Worm (Caenorhabditis elegans) whole organism, late embryonic: ENCODE data around the gene E01G4.5.
A peak's percentile ranks its signal among the peaks of the same experiment; 100 is the strongest.

Source experiments
- C08G9.2 ChIP-seq: sonication (generic microtip); optimal IDR thresholded peaks from 2 replicates; lab custom pipeline; 2016; ENCODE audit warnings: mild to moderate bottlenecking, missing genetic modification characterization, moderate library complexity, missing compliant biosample characterization
- F13H6.1 ChIP-seq: sonication (generic microtip); optimal IDR thresholded peaks from 2 replicates; lab custom pipeline; 2016; ENCODE audit warnings: missing genetic modification characterization, missing compliant biosample characterization
- K02D7.2 ChIP-seq: sonication (generic microtip); optimal IDR thresholded peaks from 2 replicates; lab custom pipeline; 2017; ENCODE audit warnings: mild to moderate bottlenecking, missing genetic modification characterization, missing compliant biosample characterization
- K09A11.1 ChIP-seq: sonication (generic microtip); optimal IDR thresholded peaks from 2 replicates; lab custom pipeline; 2017; ENCODE audit warnings: antibody characterized with exemption, mild to moderate bottlenecking, missing genetic modification characterization, missing compliant biosample characterization; ENCODE audit not compliant: insufficient read depth
- ama-1 ChIP-seq: fragments of 150-350 bp; optimal IDR thresholded peaks from 2 replicates; lab custom pipeline; 2014
- ceh-18 ChIP-seq: sonication (generic microtip); optimal IDR thresholded peaks from 2 replicates; lab custom pipeline; 2016; ENCODE audit warnings: missing genetic modification characterization, missing compliant biosample characterization
- ceh-19 ChIP-seq: fragments of 200-800 bp; sonication (Bioruptor generic); optimal IDR thresholded peaks from 2 replicates; lab custom pipeline; 2018; ENCODE audit warnings: mild to moderate bottlenecking, missing genetic modification characterization, missing compliant biosample characterization
- ceh-2 ChIP-seq: sonication (generic microtip); optimal IDR thresholded peaks from 2 replicates; lab custom pipeline; 2016; ENCODE audit warnings: missing genotype, missing genetic modification characterization, missing compliant biosample characterization
- ceh-22 ChIP-seq: sonication (generic microtip); optimal IDR thresholded peaks from 2 replicates; lab custom pipeline; 2017; ENCODE audit warnings: missing biosample characterization, missing genetic modification characterization
- ceh-45 ChIP-seq: fragments of 200-800 bp; sonication (Bioruptor generic); IDR thresholded peaks from 2 replicates; pipeline ENCODE4 v1.3.6; 2022; ENCODE audit warnings: missing genetic modification reagents, missing genetic modification characterization, missing compliant biosample characterization
- ceh-48 ChIP-seq: sonication (generic microtip); optimal IDR thresholded peaks from 2 replicates; lab custom pipeline; 2016; ENCODE audit warnings: missing genetic modification characterization, inconsistent platforms, missing compliant biosample characterization
- dmd-4 ChIP-seq: sonication (generic microtip); optimal IDR thresholded peaks from 2 replicates; lab custom pipeline; 2016; ENCODE audit warnings: borderline replicate concordance, missing genetic modification characterization, missing compliant biosample characterization
- dve-1 ChIP-seq: sonication (generic microtip); optimal IDR thresholded peaks from 2 replicates; lab custom pipeline; 2017; ENCODE audit warnings: antibody characterized with exemption, mild to moderate bottlenecking, missing genetic modification characterization, missing compliant biosample characterization
- elt-2 ChIP-seq: sonication (generic microtip); optimal IDR thresholded peaks from 2 replicates; lab custom pipeline; 2016; ENCODE audit warnings: missing genetic modification reagents, missing genetic modification characterization, missing compliant biosample characterization
- ets-4 ChIP-seq: sonication (generic microtip); optimal IDR thresholded peaks from 2 replicates; lab custom pipeline; 2016; ENCODE audit warnings: missing genetic modification characterization, missing compliant biosample characterization
- fax-1 ChIP-seq: sonication (generic microtip); optimal IDR thresholded peaks from 2 replicates; lab custom pipeline; 2016; ENCODE audit warnings: missing genotype, missing genetic modification characterization, missing compliant biosample characterization
- fkh-10 ChIP-seq: fragments of 150-350 bp; optimal IDR thresholded peaks from 2 replicates; lab custom pipeline; 2014; ENCODE audit warnings: missing biosample characterization, missing genetic modification reagents, missing genetic modification characterization
- fkh-6 ChIP-seq: sonication (generic microtip); optimal IDR thresholded peaks from 2 replicates; lab custom pipeline; 2016; ENCODE audit warnings: missing genetic modification characterization, missing compliant biosample characterization
- gmeb-2 ChIP-seq: sonication (generic microtip); optimal IDR thresholded peaks from 2 replicates; lab custom pipeline; 2016; ENCODE audit warnings: missing genetic modification characterization, inconsistent platforms, missing compliant biosample characterization
- hlh-13 ChIP-seq: fragments of 200-800 bp; sonication (Bioruptor generic); optimal IDR thresholded peaks from 2 replicates; lab custom pipeline; 2018; ENCODE audit warnings: mild to moderate bottlenecking, missing genetic modification characterization, missing compliant biosample characterization
- hlh-15 ChIP-seq: sonication (generic microtip); optimal IDR thresholded peaks from 2 replicates; lab custom pipeline; 2016; ENCODE audit warnings: missing genetic modification characterization, missing compliant biosample characterization
- hlh-6 ChIP-seq: sonication (generic microtip); optimal IDR thresholded peaks from 2 replicates; lab custom pipeline; 2016; ENCODE audit warnings: missing genotype, missing genetic modification characterization, missing compliant biosample characterization
- hlh-8 ChIP-seq: sonication (generic microtip); optimal IDR thresholded peaks from 2 replicates; lab custom pipeline; 2016; ENCODE audit warnings: missing genotype, missing genetic modification characterization, missing compliant biosample characterization
- lim-6 ChIP-seq: sonication (generic microtip); optimal IDR thresholded peaks from 2 replicates; lab custom pipeline; 2016; ENCODE audit warnings: missing genetic modification characterization, missing compliant biosample characterization
- lin-11 ChIP-seq: fragments of 200-800 bp; sonication (Bioruptor generic); optimal IDR thresholded peaks from 2 replicates; lab custom pipeline; 2018; ENCODE audit warnings: mild to moderate bottlenecking, missing genetic modification characterization, missing compliant biosample characterization
- nfya-1 ChIP-seq: sonication (generic microtip); optimal IDR thresholded peaks from 2 replicates; lab custom pipeline; 2017; ENCODE audit warnings: missing genetic modification characterization, mild to moderate bottlenecking, missing compliant biosample characterization, antibody characterized with exemption, moderate library complexity
- odd-2 ChIP-seq: sonication (generic microtip); optimal IDR thresholded peaks from 2 replicates; lab custom pipeline; 2017; ENCODE audit warnings: antibody characterized with exemption, mild to moderate bottlenecking, missing genetic modification characterization, missing compliant biosample characterization
- pha-4 ChIP-seq: fragments of 150-350 bp; optimal IDR thresholded peaks from 2 replicates; lab custom pipeline; 2018; ENCODE audit warnings: missing biosample characterization, missing genetic modification reagents, missing genetic modification characterization
- pros-1 ChIP-seq: fragments of 150-350 bp; optimal IDR thresholded peaks from 2 replicates; lab custom pipeline; 2014; ENCODE audit warnings: missing biosample characterization, missing genetic modification reagents, missing genetic modification characterization
- ref-2 ChIP-seq: sonication (generic microtip); optimal IDR thresholded peaks from 2 replicates; lab custom pipeline; 2016; ENCODE audit warnings: missing genetic modification characterization, missing compliant biosample characterization
- sdc-2 ChIP-seq: sonication (generic microtip); optimal IDR thresholded peaks from 2 replicates; lab custom pipeline; 2016; ENCODE audit warnings: missing genotype, missing genetic modification characterization, missing compliant biosample characterization
- sox-4 ChIP-seq: sonication (generic microtip); optimal IDR thresholded peaks from 2 replicates; lab custom pipeline; 2017; ENCODE audit warnings: mild to moderate bottlenecking, missing genetic modification characterization, inconsistent platforms, missing compliant biosample characterization
- tbx-2 ChIP-seq: sonication (generic microtip); optimal IDR thresholded peaks from 2 replicates; lab custom pipeline; 2016; ENCODE audit warnings: missing genetic modification characterization, missing compliant biosample characterization
- unc-3 ChIP-seq, 2 experiments: fragments of 200-800 bp in 1 of 2; sonication (Bioruptor generic) in 1 of 2; sonication (generic microtip) in 1 of 2; conservative IDR thresholded peaks in 1 of 2; optimal IDR thresholded peaks in 1 of 2; 2 replicates each; pipeline versions ENCODE4 v1.3.6 to Lab custom; 2016 to 2022; ENCODE audit warnings: missing compliant biosample characterization in 2 of 2, missing genetic modification characterization in 2 of 2, missing genetic modification reagents in 1 of 2
- unc-42 ChIP-seq: sonication (generic microtip); optimal IDR thresholded peaks from 2 replicates; lab custom pipeline; 2016; ENCODE audit warnings: missing genotype, missing genetic modification characterization, missing compliant biosample characterization
- unc-55 ChIP-seq: sonication (generic microtip); optimal IDR thresholded peaks from 2 replicates; lab custom pipeline; 2017; ENCODE audit warnings: missing biosample characterization, missing genetic modification reagents, missing genetic modification characterization
- unc-86 ChIP-seq: sonication (generic microtip); optimal IDR thresholded peaks from 2 replicates; lab custom pipeline; 2016; ENCODE audit warnings: missing genetic modification characterization, missing compliant biosample characterization
- ztf-16 ChIP-seq: sonication (generic microtip); optimal IDR thresholded peaks from 2 replicates; lab custom pipeline; 2017; ENCODE audit warnings: missing genetic modification characterization, missing compliant biosample characterization

The E01G4.5 gene

DNA sequence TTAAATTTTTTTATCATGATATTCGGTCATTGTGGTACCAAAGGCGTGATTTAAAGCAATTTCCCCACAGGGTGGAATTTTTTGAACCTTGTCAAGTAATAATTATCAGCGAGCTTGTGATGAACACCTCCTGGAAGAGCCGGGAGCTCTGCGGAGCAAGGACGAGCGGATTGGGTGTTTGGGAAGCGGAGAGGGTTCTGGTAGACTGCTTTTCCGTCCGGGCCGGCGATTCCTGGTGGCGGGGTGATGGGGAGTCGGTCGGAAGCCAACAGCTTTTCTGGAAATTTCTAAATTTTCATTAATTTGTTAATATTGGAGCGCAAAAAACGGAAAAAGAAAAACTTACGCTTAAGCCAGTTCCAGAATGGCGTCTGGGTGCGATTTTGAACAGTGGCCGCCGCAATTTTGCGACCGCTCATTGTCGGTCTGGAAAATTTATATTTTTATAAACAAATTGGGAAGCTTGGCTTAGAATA is 22.0 kb downstream of the E01G4.5 start, which contains the start of gene ndua-7:
Gene ndua-7, minus strand, starts transcription at position 426 of the 476 bp plus-strand sequence.
- TF ChIP-seq pros-1, result no peak
- TF ChIP-seq ceh-2 (tag; lab: Kevin White, UChicago), result no peak
- TF ChIP-seq lin-11 (tag; lab: Kevin White, UChicago), result no peak
- no peak for TF ChIP-seq ceh-45 (GFP tag; lab: Robert Waterston, UW)
- no peak for TF ChIP-seq K02D7.2 (tag; lab: Kevin White, UChicago)
- no peak for TF ChIP-seq fax-1
- no peak for TF ChIP-seq pha-4
- TF ChIP-seq F13H6.1 (tag; lab: Kevin White, UChicago), result no peak
- no peak for TF ChIP-seq ets-4 (tag; lab: Kevin White, UChicago)
- TF ChIP-seq nfya-1 (tag; lab: Kevin White, UChicago), result no peak
- TF ChIP-seq K09A11.1 (tag; lab: Kevin White, UChicago), result no peak
- TF ChIP-seq ceh-22 (tag; lab: Kevin White, UChicago), result no peak
- no peak for TF ChIP-seq ceh-48 (tag; lab: Kevin White, UChicago)
- TF ChIP-seq odd-2 (tag; lab: Kevin White, UChicago), result no peak

DNA sequence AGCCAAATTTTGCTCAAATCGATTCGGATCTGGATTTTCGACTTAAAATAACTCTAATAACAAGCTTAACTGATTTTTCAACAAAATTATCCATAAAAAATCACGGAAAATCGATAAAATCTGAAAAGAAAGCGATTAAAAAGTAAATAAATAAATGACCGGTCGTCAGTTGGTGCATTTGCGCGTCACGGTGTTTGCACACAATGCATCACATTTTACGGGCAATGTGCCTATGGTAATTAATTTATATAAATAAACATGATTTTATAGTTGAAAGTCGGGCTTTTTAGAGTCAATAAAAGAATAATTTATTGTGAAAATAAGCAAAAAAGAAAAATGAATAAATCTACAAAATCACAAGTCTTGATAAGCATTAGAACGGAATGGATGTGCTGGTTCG is 22.6 kb downstream of the E01G4.5 start:
- peak; percentile 68 for TF ChIP-seq unc-42 (tag; lab: Kevin White, UChicago)
- TF ChIP-seq nfya-1 (tag; lab: Kevin White, UChicago), result peak; percentile 9
- TF ChIP-seq dve-1 (tag; lab: Kevin White, UChicago), result no peak
- TF ChIP-seq ama-1 (lab: Kevin White, UChicago), result no peak
- TF ChIP-seq sox-4, result no peak
- no peak for TF ChIP-seq ceh-18 (tag; lab: Kevin White, UChicago)

DNA sequence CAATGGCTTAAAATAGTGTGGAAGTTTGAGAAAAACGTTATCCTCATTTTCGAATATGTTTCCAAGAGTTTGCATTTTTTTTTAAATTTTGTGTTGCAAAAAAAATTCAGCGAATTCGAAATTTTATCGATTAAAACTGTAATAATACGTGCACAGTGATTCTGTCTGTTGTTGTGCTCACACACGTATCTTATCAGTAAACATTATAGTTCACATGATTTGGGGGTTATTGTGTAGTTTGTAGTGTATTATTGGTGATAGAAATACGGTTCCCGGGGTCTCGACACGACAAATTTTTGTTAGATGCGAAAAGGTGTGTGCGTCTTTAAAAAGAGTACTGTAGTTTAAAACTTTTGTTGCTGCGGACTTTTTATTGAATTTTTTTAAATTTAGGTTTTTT is 23.5 kb downstream of the E01G4.5 start, which contains the start of gene drr-1:
Gene drr-1, minus strand, starts transcription at position 183 of the 400 bp plus-strand sequence.
- TF ChIP-seq hlh-6 (no peak), elt-2 (tag; lab: Kevin White, UChicago) (peak; percentile 58), C08G9.2 (tag; lab: Kevin White, UChicago) (no peak), F13H6.1 (tag; lab: Kevin White, UChicago) (no peak), ceh-19 (GFP tag; lab: Kevin White, UChicago) (no peak), hlh-15 (no peak), ref-2 (no peak)
- TF ChIP-seq, all 69 proteins: peak for 1

DNA sequence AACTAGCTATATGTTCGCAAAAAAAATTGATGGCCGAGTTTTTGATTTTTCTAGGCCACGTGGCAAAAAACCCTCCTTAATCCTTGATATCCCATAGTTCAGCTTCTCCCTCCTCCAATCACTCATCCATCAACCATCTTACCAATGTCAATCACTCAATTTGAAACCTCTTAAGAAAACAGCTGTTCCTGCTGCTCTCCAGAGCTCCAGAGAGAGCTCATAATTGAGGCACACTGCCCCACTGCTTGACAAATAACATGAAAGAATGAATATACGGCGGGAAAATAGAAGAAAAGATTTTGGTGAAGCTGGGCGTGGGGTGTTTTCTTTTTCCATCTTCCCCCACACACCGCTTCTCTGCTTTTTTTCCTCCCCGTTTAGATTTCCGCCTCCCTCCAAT is 28.4 kb downstream of the E01G4.5 start:
- no peak for TF ChIP-seq gmeb-2
- peak; percentile 10 for TF ChIP-seq nfya-1 (tag; lab: Kevin White, UChicago)
- TF ChIP-seq hlh-8 (tag; lab: Kevin White, UChicago), result no peak
- peak; percentile 98 for TF ChIP-seq unc-55 (GFP tag; lab: Kevin White, UChicago)
- TF ChIP-seq ceh-18 (tag; lab: Kevin White, UChicago), result peak; percentile 56
- TF ChIP-seq ztf-16, result no peak
- TF ChIP-seq hlh-13, result no peak
- TF ChIP-seq, all 69 proteins: peak for 3

DNA sequence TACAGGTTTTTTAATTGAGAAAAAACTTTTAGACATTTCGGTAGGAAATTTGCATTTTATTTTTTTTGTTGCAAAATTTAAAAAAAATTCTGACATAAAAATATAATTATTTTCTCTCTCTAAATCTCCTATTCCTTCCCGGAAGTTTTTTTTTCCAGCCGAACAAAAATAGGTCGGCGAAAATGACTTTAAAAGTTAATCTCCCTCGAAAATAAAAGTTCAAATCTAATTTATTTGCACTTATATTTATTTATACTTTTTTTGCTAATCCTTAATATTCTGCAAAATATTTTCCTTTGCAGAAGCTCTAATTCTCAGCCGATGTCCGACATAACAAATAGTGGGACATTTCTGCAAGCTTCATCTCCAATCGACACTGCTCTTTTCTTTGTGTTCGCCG is 29.4 kb downstream of the E01G4.5 start, which contains the start of gene F45H10.5:
Gene F45H10.5, plus strand, starts transcription at position 301 of the 400 bp plus-strand sequence.
- TF ChIP-seq unc-42 (tag; lab: Kevin White, UChicago) (no peak), hlh-13 (no peak), dmd-4 (tag; lab: Kevin White, UChicago) (no peak), tbx-2 (tag; lab: Kevin White, UChicago) (no peak), sdc-2 (no peak), fkh-6 (tag; lab: Kevin White, UChicago) (no peak), unc-3 (GFP tag; conservative IDR thresholded peaks at IDR 0.05; lab: Robert Waterston, UW) (no peak), unc-3 (tag; optimal IDR thresholded peaks at IDR 0.05; lab: Kevin White, UChicago) (no peak), pros-1 (no peak), lim-6 (tag; lab: Kevin White, UChicago) (no peak), lin-11 (tag; lab: Kevin White, UChicago) (no peak), ceh-2 (tag; lab: Kevin White, UChicago) (no peak), unc-86 (no peak), fkh-10 (GFP tag; lab: Kevin White, UChicago) (no peak), elt-2 (tag; lab: Kevin White, UChicago) (no peak), odd-2 (tag; lab: Kevin White, UChicago) (no peak)
